Fruit fly (Drosophila melanogaster) whole organism, wandering third instar larva: ENCODE data around the gene mio.

ENCODE experiments used
- Abd-B ChIP-seq: fragments of >200 bp; optimal IDR thresholded peaks from 2 replicates; lab custom pipeline; 2017; ENCODE audit warnings: missing biosample characterization, missing genetic modification characterization
- CG9705 ChIP-seq: fragments of 200-800 bp; sonication (Bioruptor generic); optimal IDR thresholded peaks from 2 replicates; lab custom pipeline; 2018; ENCODE audit warnings: missing biosample characterization, mild to moderate bottlenecking, missing genetic modification characterization
- CrebA ChIP-seq: fragments of 200-800 bp; sonication (Bioruptor generic); optimal IDR thresholded peaks from 2 replicates; lab custom pipeline; 2016; ENCODE audit warnings: missing biosample characterization, mild to moderate bottlenecking, missing genetic modification characterization, borderline replicate concordance
- Dfd ChIP-seq: fragments of >200 bp; optimal IDR thresholded peaks from 2 replicates; lab custom pipeline; 2017; ENCODE audit warnings: missing biosample characterization, missing genetic modification characterization
- Dif ChIP-seq: fragments of 200-275, 200-300 bp; sonication (Bioruptor generic); optimal IDR thresholded peaks from 2 replicates; lab custom pipeline; 2018; ENCODE audit warnings: missing biosample characterization, missing genetic modification characterization; ENCODE audit not compliant: partially characterized antibody
- GATAd ChIP-seq: sonication (Bioruptor generic); optimal IDR thresholded peaks from 2 replicates; lab custom pipeline; 2016; ENCODE audit warnings: missing biosample characterization, missing genetic modification characterization
- HLH106 ChIP-seq: fragments of 200-800 bp; optimal IDR thresholded peaks from 3 replicates; lab custom pipeline; 2019; ENCODE audit warnings: missing biosample characterization, mild to moderate bottlenecking, missing genetic modification characterization, moderate library complexity
- Hnf4 ChIP-seq: fragments of 200-800 bp; sonication (Bioruptor generic); optimal IDR thresholded peaks from 2 replicates; lab custom pipeline; 2016; ENCODE audit warnings: missing biosample characterization, mild to moderate bottlenecking, missing genetic modification characterization
- Hr78 ChIP-seq: fragments of >200 bp; optimal IDR thresholded peaks from 2 replicates; lab custom pipeline; 2017; ENCODE audit warnings: missing biosample characterization, missing genetic modification characterization
- Hr83 ChIP-seq: fragments of 200-300 bp; sonication (Bioruptor generic); optimal IDR thresholded peaks from 2 replicates; lab custom pipeline; 2016; ENCODE audit warnings: missing biosample characterization, mild to moderate bottlenecking, missing genetic modification characterization, moderate library complexity; ENCODE audit not compliant: poor library complexity, severe bottlenecking
- Jra ChIP-seq: sonication (Bioruptor generic); optimal IDR thresholded peaks from 2 replicates; lab custom pipeline; 2016; ENCODE audit warnings: missing biosample characterization, missing genetic modification characterization
- Mio ChIP-seq: sonication (Bioruptor generic); optimal IDR thresholded peaks from 2 replicates; lab custom pipeline; 2016; ENCODE audit warnings: missing biosample characterization, missing genetic modification characterization
- N ChIP-seq: fragments of >200 bp; optimal IDR thresholded peaks from 2 replicates; lab custom pipeline; 2018; ENCODE audit warnings: missing biosample characterization, missing external identifiers, missing genetic modification characterization
- Rel ChIP-seq, 2 experiments: fragments of 200-800 bp; sonication (Bioruptor generic) in 1 of 2; optimal IDR thresholded peaks; 2 replicates in 1 of 2; 3 replicates in 1 of 2; lab custom pipeline; 2016 to 2019; ENCODE audit warnings: mild to moderate bottlenecking in 2 of 2, missing biosample characterization in 2 of 2, missing genetic modification characterization in 2 of 2, moderate library complexity in 1 of 2
- Sp1 ChIP-seq: fragments of 200-800 bp; sonication (Bioruptor generic); optimal IDR thresholded peaks from 3 replicates; lab custom pipeline; 2019; ENCODE audit warnings: missing biosample characterization, mild to moderate bottlenecking, missing genetic modification characterization, moderate library complexity
- Vsx2 ChIP-seq: fragments of 200-300, 225-300 bp; sonication (Bioruptor generic); optimal IDR thresholded peaks from 2 replicates; lab custom pipeline; 2018; ENCODE audit warnings: missing biosample characterization, missing genetic modification characterization; ENCODE audit not compliant: partially characterized antibody
- br ChIP-seq: fragments of 200-800 bp; sonication (Bioruptor generic); optimal IDR thresholded peaks from 2 replicates; lab custom pipeline; 2016; ENCODE audit warnings: missing biosample characterization, missing genetic modification characterization
- brk ChIP-seq: fragments of 200-800 bp; sonication (Bioruptor generic); optimal IDR thresholded peaks from 2 replicates; lab custom pipeline; 2016; ENCODE audit warnings: missing biosample characterization, mild to moderate bottlenecking, missing genetic modification characterization
- dl ChIP-seq, 2 experiments: fragments of 175-275, 200-275 bp in 1 of 2; fragments of 200-275 bp in 1 of 2; sonication (Bioruptor generic); optimal IDR thresholded peaks; lab custom pipeline; 2018; ENCODE audit warnings: mild to moderate bottlenecking in 2 of 2, missing biosample characterization in 2 of 2, missing genetic modification characterization in 2 of 2, moderate library complexity in 2 of 2; ENCODE audit not compliant: partially characterized antibody in 2 of 2, insufficient read depth in 1 of 2
- dmrt93B ChIP-seq: fragments of 200-800 bp; sonication (Bioruptor generic); optimal IDR thresholded peaks from 2 replicates; lab custom pipeline; 2018; ENCODE audit warnings: missing biosample characterization, mild to moderate bottlenecking, missing genetic modification characterization
- dsf ChIP-seq: sonication (Bioruptor generic); optimal IDR thresholded peaks from 2 replicates; lab custom pipeline; 2016; ENCODE audit warnings: missing biosample characterization, missing genetic modification characterization, borderline replicate concordance
- ey ChIP-seq: fragments of 200-800 bp; sonication (Bioruptor generic); optimal IDR thresholded peaks from 2 replicates; lab custom pipeline; 2016; ENCODE audit warnings: missing biosample characterization, missing genetic modification characterization
- foxo ChIP-seq, 2 experiments: fragments of 200-800 bp; sonication (Bioruptor generic); optimal IDR thresholded peaks; 2 replicates in 1 of 2; 3 replicates in 1 of 2; lab custom pipeline; 2016 to 2017; ENCODE audit warnings: missing biosample characterization in 2 of 2, missing genetic modification characterization in 2 of 2
- fru ChIP-seq: fragments of 200-800 bp; sonication (Bioruptor generic); optimal IDR thresholded peaks from 3 replicates; lab custom pipeline; 2016; ENCODE audit warnings: missing biosample characterization, mild to moderate bottlenecking, missing genetic modification characterization
- h ChIP-seq: fragments of 200-800 bp; sonication (Bioruptor generic); optimal IDR thresholded peaks from 3 replicates; lab custom pipeline; 2016; ENCODE audit warnings: missing biosample characterization, mild to moderate bottlenecking, missing genetic modification characterization
- jim ChIP-seq: fragments of 175-275, 200-325 bp; sonication (Bioruptor generic); optimal IDR thresholded peaks from 2 replicates; lab custom pipeline; 2016; ENCODE audit warnings: missing biosample characterization, mild to moderate bottlenecking, missing genetic modification characterization
- lola ChIP-seq: fragments of >200 bp; optimal IDR thresholded peaks from 2 replicates; lab custom pipeline; 2017; ENCODE audit warnings: missing biosample characterization, missing genetic modification characterization
- psq ChIP-seq: fragments of 200-800 bp; sonication (Bioruptor generic); optimal IDR thresholded peaks from 3 replicates; lab custom pipeline; 2017; ENCODE audit warnings: missing biosample characterization, mild to moderate bottlenecking, missing genetic modification characterization, moderate library complexity
- rgr ChIP-seq: fragments of 200-800 bp; sonication (Bioruptor generic); optimal IDR thresholded peaks from 3 replicates; lab custom pipeline; 2016; ENCODE audit warnings: missing biosample characterization, mild to moderate bottlenecking, missing genetic modification characterization
- sage ChIP-seq: fragments of 200-800 bp; sonication (Bioruptor generic); optimal IDR thresholded peaks from 2 replicates; lab custom pipeline; 2016; ENCODE audit warnings: missing biosample characterization, mild to moderate bottlenecking, missing genetic modification characterization
- sv ChIP-seq: fragments of 200-800 bp; sonication (Bioruptor generic); optimal IDR thresholded peaks from 3 replicates; lab custom pipeline; 2016; ENCODE audit warnings: missing biosample characterization, missing genetic modification characterization
- tai ChIP-seq: sonication (Bioruptor generic); optimal IDR thresholded peaks from 2 replicates; lab custom pipeline; 2016; ENCODE audit warnings: missing biosample characterization, missing genetic modification characterization
- usp ChIP-seq: fragments of >200 bp; optimal IDR thresholded peaks from 2 replicates; lab custom pipeline; 2017; ENCODE audit warnings: missing biosample characterization, missing genetic modification characterization
- woc ChIP-seq: sonication (Bioruptor generic); optimal IDR thresholded peaks from 2 replicates; lab custom pipeline; 2016; ENCODE audit warnings: missing biosample characterization, mild to moderate bottlenecking, missing genetic modification characterization

Gene mio

dm6 chr2L:2202018-2202852 is 14.9 kb upstream of the mio start (continued):
- TF ChIP-seq Hr83 (GFP tag; lab: Kevin White, UChicago) (peak; percentile 84), CG9705 (GFP tag; lab: Kevin White, UChicago) (peak; percentile 98), foxo (GFP tag; optimal IDR thresholded peaks at IDR 0.05; lab: Kevin White, UChicago) (peak; percentile 98 to 100)

dm6 chr2L:2202853-2203717 is 14.0 kb upstream of the mio start:
- TF ChIP-seq foxo (GFP tag; optimal IDR thresholded peaks at IDR 0.05; lab: Kevin White, UChicago) (peak in 1 of 2 experiments; percentile 44), woc (GFP tag; lab: Kevin White, UChicago) (no peak), Jra (peak; percentile 64), Hnf4 (GFP tag; lab: Kevin White, UChicago) (peak; percentile 37), fru (GFP tag; lab: Kevin White, UChicago) (peak; percentile 91), brk (GFP tag; lab: Kevin White, UChicago) (no peak), Vsx2 (peak; percentile 77), dl (GFP tag; optimal IDR thresholded peaks at IDR 0.05; lab: Kevin White, UChicago; ENCODE audit: insufficient read depth in 1 of 2, partially characterized antibody in 2 of 2) (peak; percentile 68 to 85), jim (GFP tag; lab: Kevin White, UChicago) (peak; percentile 66), Hr78 (GFP tag; lab: Kevin White, UChicago) (no peak), Dif (GFP tag; lab: Kevin White, UChicago) (peak; percentile 93), ey (GFP tag; lab: Kevin White, UChicago) (peak; percentile 27), h (peak; percentile 78), Hr83 (GFP tag; lab: Kevin White, UChicago) (peak; percentile 78), Rel (GFP tag; optimal IDR thresholded peaks at IDR 0.05; lab: Kevin White, UChicago) (peak; percentile 42), Rel (tag; optimal IDR thresholded peaks at IDR 0.05; lab: Kevin White, UChicago) (peak; percentile 95), sage (GFP tag; lab: Kevin White, UChicago) (peak; percentile 60), rgr (peak; percentile 66), Dfd (no peak), CrebA (GFP tag; lab: Kevin White, UChicago) (peak; percentile 50), psq (peak; percentile 97), Sp1 (GFP tag; lab: Kevin White, UChicago) (peak; percentile 26), sv (GFP tag; lab: Kevin White, UChicago) (no peak), dsf (GFP tag; lab: Kevin White, UChicago) (no peak), br (GFP tag; lab: Kevin White, UChicago) (peak; percentile 46), lola (GFP tag; lab: Kevin White, UChicago) (no peak), HLH106 (tag; lab: Kevin White, UChicago) (peak; percentile 10), tai (peak; percentile 92)

dm6 chr2L:2206066-2206465 is 11.0 kb upstream of the mio start, which contains the start of gene CG31668:
Gene CG31668, minus strand, starts transcription at chr2L:2206166.
- TF ChIP-seq Hr78 (GFP tag; lab: Kevin White, UChicago) = no peak
- TF ChIP-seq foxo (GFP tag; optimal IDR thresholded peaks at IDR 0.05; lab: Kevin White, UChicago) = no peak
- TF ChIP-seq N (GFP tag; lab: Kevin White, UChicago) = no peak
- TF ChIP-seq tai = no peak
- TF ChIP-seq HLH106 (tag; lab: Kevin White, UChicago) = no peak
- no peak for TF ChIP-seq jim (GFP tag; lab: Kevin White, UChicago)
- no peak for TF ChIP-seq usp (GFP tag; lab: Kevin White, UChicago)
- TF ChIP-seq Vsx2 = no peak
- TF ChIP-seq CG9705 (GFP tag; lab: Kevin White, UChicago) = no peak
- no peak for TF ChIP-seq dsf (GFP tag; lab: Kevin White, UChicago)
- no peak for TF ChIP-seq Mio (GFP tag; lab: Kevin White, UChicago)
- TF ChIP-seq Dfd = no peak
- TF ChIP-seq rgr = no peak
- no peak for TF ChIP-seq fru (GFP tag; lab: Kevin White, UChicago)
- no peak for TF ChIP-seq dmrt93B
- no peak for TF ChIP-seq ey (GFP tag; lab: Kevin White, UChicago)
- no peak for TF ChIP-seq GATAd (GFP tag; lab: Kevin White, UChicago)
- TF ChIP-seq Abd-B (GFP tag; lab: Kevin White, UChicago) = no peak
- TF ChIP-seq Dif (GFP tag; lab: Kevin White, UChicago) = no peak
- no peak for TF ChIP-seq Sp1 (GFP tag; lab: Kevin White, UChicago)
